Worm (Caenorhabditis elegans): ENCODE results near the gene trpp-1.

The trpp-1 gene

ce11 chrV:185124-185523 lies 16.3 kb upstream of the trpp-1 start:
- TF ChIP-seq lin-14 (GFP tag; optimal IDR thresholded peaks at IDR 0.05) (no peak), dpl-1 (GFP tag; optimal IDR thresholded peaks at IDR 0.05) (no peak), nhr-20 (tag; optimal IDR thresholded peaks at IDR 0.05) (no peak), snpc-4 (tag; optimal IDR thresholded peaks at IDR 0.05) (no peak), mab-9 (GFP tag; IDR thresholded peaks at IDR 0.05) (no peak), irx-1 (tag; optimal IDR thresholded peaks at IDR 0.05) (no peak), xbp-1 (tag; optimal IDR thresholded peaks at IDR 0.05) (no peak), snu-23 (GFP tag; optimal IDR thresholded peaks at IDR 0.05) (no peak), ceh-82 (tag; optimal IDR thresholded peaks at IDR 0.05) (no peak), tlp-1 (tag; optimal IDR thresholded peaks at IDR 0.05) (no peak), nhr-84 (tag; optimal IDR thresholded peaks at IDR 0.05) (no peak), ces-1 (GFP tag; optimal IDR thresholded peaks at IDR 0.05) (no peak), nhr-19 (GFP tag; conservative IDR thresholded peaks at IDR 0.05) (no peak), ama-1 (optimal IDR thresholded peaks at IDR 0.05) (no peak), nhr-85 (tag) (no peak), fos-1 (tag; optimal IDR thresholded peaks at IDR 0.05) (no peak), ceh-63 (GFP tag; optimal IDR thresholded peaks at IDR 0.05) (no peak), fkh-4 (tag; optimal IDR thresholded peaks at IDR 0.05; ENCODE audit: borderline replicate concordance) (no peak)

ce11 chrV:185694-186217 lies 15.6 kb upstream of the trpp-1 start, which contains the start of gene arid-1:
Gene arid-1 (plus strand): TSS chrV:186167.
- TF ChIP-seq pag-3 (tag; optimal IDR thresholded peaks at IDR 0.05; ENCODE audit: borderline replicate concordance, insufficient read depth): no peak
- no peak for TF ChIP-seq ztf-11 (tag; optimal IDR thresholded peaks at IDR 0.05)
- no peak for TF ChIP-seq nhr-85 (tag)
- no peak for TF ChIP-seq nhr-76 (tag; optimal IDR thresholded peaks at IDR 0.05)
- peak; percentile 64 for TF ChIP-seq nhr-71 (tag; optimal IDR thresholded peaks at IDR 0.05)
- TF ChIP-seq alr-1 (tag; optimal IDR thresholded peaks at IDR 0.05; ENCODE audit: borderline replicate concordance): no peak
- TF ChIP-seq efl-3 (GFP tag; optimal IDR thresholded peaks at IDR 0.05): no peak
- TF ChIP-seq lin-15B (tag; optimal IDR thresholded peaks at IDR 0.05): peak; percentile 21
- no peak for TF ChIP-seq egl-27 (tag; optimal IDR thresholded peaks at IDR 0.05)
- no peak for TF ChIP-seq jun-1 (tag; optimal IDR thresholded peaks at IDR 0.05)
- TF ChIP-seq ceh-8 (GFP tag; optimal IDR thresholded peaks at IDR 0.05): no peak
- TF ChIP-seq ceh-88 (GFP tag; IDR thresholded peaks at IDR 0.05): no peak
- TF ChIP-seq nhr-84 (tag; optimal IDR thresholded peaks at IDR 0.05): no peak
- TF ChIP-seq nhr-237 (tag; optimal IDR thresholded peaks at IDR 0.05): no peak
- TF ChIP-seq fos-1 (tag; optimal IDR thresholded peaks at IDR 0.05): no peak
- TF ChIP-seq nhr-77 (tag; optimal IDR thresholded peaks at IDR 0.05): no peak
- TF ChIP-seq dpl-1 (GFP tag; optimal IDR thresholded peaks at IDR 0.05): peak; percentile 56 to 77 (median 70)
- no peak for TF ChIP-seq ama-1 (optimal IDR thresholded peaks at IDR 0.05)
- peak; percentile 76 to 81 for TF ChIP-seq efl-1 (optimal IDR thresholded peaks at IDR 0.05)
- peak; percentile 74 to 96 for TF ChIP-seq efl-1 (GFP tag; optimal IDR thresholded peaks at IDR 0.05 in 1 of 2)
- TF ChIP-seq hpl-2 (GFP tag; optimal IDR thresholded peaks at IDR 0.05): no peak
- no peak for TF ChIP-seq lin-14 (GFP tag; optimal IDR thresholded peaks at IDR 0.05)
- no peak for TF ChIP-seq aly-2 (tag; optimal IDR thresholded peaks at IDR 0.05)
- no peak for TF ChIP-seq blmp-1 (tag; optimal IDR thresholded peaks at IDR 0.05)
- TF ChIP-seq nhr-19 (GFP tag; conservative IDR thresholded peaks at IDR 0.05): no peak
- no peak for TF ChIP-seq vab-15 (tag; optimal IDR thresholded peaks at IDR 0.05)
- peak in 1 of 2 experiments; percentile 41 for TF ChIP-seq mdl-1 (tag; optimal IDR thresholded peaks at IDR 0.05)
- no peak for TF ChIP-seq pqm-1 (tag; optimal IDR thresholded peaks at IDR 0.05)
- no peak for TF ChIP-seq ztf-4 (tag; optimal IDR thresholded peaks at IDR 0.05)
- no peak for TF ChIP-seq rnt-1 (tag; optimal IDR thresholded peaks at IDR 0.05)
- TF ChIP-seq ceh-82 (tag; optimal IDR thresholded peaks at IDR 0.05): peak in 2 of 3 experiments; percentile 0 to 44
- TF ChIP-seq Y116A8C.19 (tag; optimal IDR thresholded peaks at IDR 0.05; ENCODE audit: borderline replicate concordance): no peak
- TF ChIP-seq nhr-47 (tag; optimal IDR thresholded peaks at IDR 0.05): peak; percentile 49
- no peak for TF ChIP-seq C34B4.2 (tag; optimal IDR thresholded peaks at IDR 0.05)
- peak; percentile 48 for TF ChIP-seq swsn-7 (tag; optimal IDR thresholded peaks at IDR 0.05)
- peak; percentile 7 for TF ChIP-seq irx-1 (tag; optimal IDR thresholded peaks at IDR 0.05)
- no peak for TF ChIP-seq aha-1 (tag; optimal IDR thresholded peaks at IDR 0.05)
- no peak for TF ChIP-seq unc-130 (tag; optimal IDR thresholded peaks at IDR 0.05)
- no peak for TF ChIP-seq sup-37 (GFP tag; optimal IDR thresholded peaks at IDR 0.05)
- TF ChIP-seq fkh-10 (GFP tag; optimal IDR thresholded peaks at IDR 0.05): no peak
- no peak for TF ChIP-seq grh-1 (GFP tag; IDR thresholded peaks at IDR 0.05)
- no peak for TF ChIP-seq sox-4 (tag; optimal IDR thresholded peaks at IDR 0.05)
